Worm (Caenorhabditis elegans): Measurements from ENCODE around the gene pqn-31.

The pqn-31 gene

ce11 chrV:9148151-9148550, 38.8 kb downstream of the pqn-31 start:
- TF ChIP-seq hmg-4 (GFP tag; optimal IDR thresholded peaks at IDR 0.05) (no peak), hmbx-1 (tag; optimal IDR thresholded peaks at IDR 0.05) (no peak), flt-1 (GFP tag; IDR thresholded peaks at IDR 0.05) (no peak), tbx-11 (GFP tag; IDR thresholded peaks at IDR 0.05) (no peak), scrt-1 (GFP tag; IDR thresholded peaks at IDR 0.05) (no peak), ama-1 (optimal IDR thresholded peaks at IDR 0.05) (no peak)

DNA sequence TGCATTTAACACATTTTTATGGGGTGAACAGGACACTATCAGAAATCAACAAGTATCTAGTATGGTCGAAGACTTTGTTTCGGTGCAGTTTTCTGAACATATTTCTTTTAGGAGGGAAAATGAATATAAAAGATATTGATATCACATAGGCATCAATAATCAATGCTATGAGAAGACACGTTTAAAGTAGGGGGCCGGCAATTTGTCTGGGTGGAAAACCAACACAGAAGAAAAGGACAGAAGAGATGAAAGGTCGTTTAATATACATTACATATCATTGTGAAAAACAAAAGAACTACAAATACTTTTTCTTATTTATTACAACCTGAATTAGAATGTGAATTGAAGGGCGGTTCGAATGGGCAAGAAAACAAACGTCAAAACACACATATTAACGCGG, 43.0 kb downstream of the pqn-31 start:
- TF ChIP-seq hnd-1 (tag; optimal IDR thresholded peaks at IDR 0.05) (no peak), flt-1 (GFP tag; IDR thresholded peaks at IDR 0.05) (no peak), ceh-36 (tag; optimal IDR thresholded peaks at IDR 0.05) (no peak), ets-7 (tag; optimal IDR thresholded peaks at IDR 0.05) (no peak), tbx-37 (GFP tag; conservative IDR thresholded peaks at IDR 0.05) (no peak), F13C5.2 (tag; optimal IDR thresholded peaks at IDR 0.05) (no peak), hmbx-1 (tag; optimal IDR thresholded peaks at IDR 0.05) (no peak), scrt-1 (GFP tag; IDR thresholded peaks at IDR 0.05) (no peak), hmg-4 (GFP tag; optimal IDR thresholded peaks at IDR 0.05) (no peak), aly-1 (tag; optimal IDR thresholded peaks at IDR 0.05) (no peak), ceh-13 (GFP tag; optimal IDR thresholded peaks at IDR 0.05) (no peak), ama-1 (optimal IDR thresholded peaks at IDR 0.05) (no peak), B0310.2 (tag; optimal IDR thresholded peaks at IDR 0.05) (no peak), tra-4 (tag; optimal IDR thresholded peaks at IDR 0.05) (no peak), sea-1 (GFP tag; conservative IDR thresholded peaks at IDR 0.05) (no peak), pes-1 (GFP tag; IDR thresholded peaks at IDR 0.05) (no peak), tbx-11 (GFP tag; IDR thresholded peaks at IDR 0.05) (no peak)

- no peak for TF ChIP-seq F13C5.2 (tag; optimal IDR thresholded peaks at IDR 0.05)
- TF ChIP-seq sea-1 (GFP tag; conservative IDR thresholded peaks at IDR 0.05) = no peak
- TF ChIP-seq scrt-1 (GFP tag; IDR thresholded peaks at IDR 0.05) = no peak
- TF ChIP-seq hmg-4 (GFP tag; optimal IDR thresholded peaks at IDR 0.05) = no peak
- TF ChIP-seq aly-1 (tag; optimal IDR thresholded peaks at IDR 0.05) = no peak
Measured at ce11 chrV:9154772-9155171, 45.4 kb downstream of the pqn-31 start, which contains the start of gene B0222.5. TSS of gene B0222.5 (minus strand) at chrV:9154872.

ce11 chrV:9155616-9156015, 46.2 kb downstream of the pqn-31 start:
- TF ChIP-seq F13C5.2 (tag; optimal IDR thresholded peaks at IDR 0.05) (no peak), pes-1 (GFP tag; IDR thresholded peaks at IDR 0.05) (no peak), flt-1 (GFP tag; IDR thresholded peaks at IDR 0.05) (no peak), tra-4 (tag; optimal IDR thresholded peaks at IDR 0.05) (no peak), ama-1 (optimal IDR thresholded peaks at IDR 0.05) (no peak), tbx-11 (GFP tag; IDR thresholded peaks at IDR 0.05) (no peak), hmbx-1 (tag; optimal IDR thresholded peaks at IDR 0.05) (no peak), hnd-1 (tag; optimal IDR thresholded peaks at IDR 0.05) (no peak), tbx-37 (GFP tag; conservative IDR thresholded peaks at IDR 0.05) (no peak), sea-1 (GFP tag; conservative IDR thresholded peaks at IDR 0.05) (no peak), ets-7 (tag; optimal IDR thresholded peaks at IDR 0.05) (no peak), aly-1 (tag; optimal IDR thresholded peaks at IDR 0.05) (no peak), ceh-13 (GFP tag; optimal IDR thresholded peaks at IDR 0.05) (no peak), scrt-1 (GFP tag; IDR thresholded peaks at IDR 0.05) (no peak), ceh-36 (tag; optimal IDR thresholded peaks at IDR 0.05) (no peak)

DNA sequence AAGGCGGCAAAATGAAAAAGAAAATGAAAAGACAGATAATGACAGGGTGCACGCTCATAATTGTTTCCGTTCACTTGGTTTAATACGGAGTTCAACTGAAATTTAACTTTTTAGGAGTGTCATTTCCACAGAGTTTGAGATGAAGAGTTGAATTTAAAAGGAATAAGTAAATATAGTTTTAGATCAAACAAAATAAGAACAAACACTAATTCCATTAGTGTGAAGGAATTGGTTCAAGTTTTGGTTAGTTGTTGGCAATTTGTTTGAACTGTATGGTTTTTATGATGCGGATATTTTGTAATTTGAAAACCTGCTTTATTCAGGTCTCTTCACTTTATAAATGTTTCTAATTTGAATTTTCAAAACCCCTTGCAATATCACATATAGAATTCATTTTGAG, 47.3 kb downstream of the pqn-31 start, which contains the start of gene B0222.15:
Gene B0222.15, minus strand, starts transcription at position 101 of the 400 bp plus-strand sequence.
- TF ChIP-seq hmg-4 (GFP tag; optimal IDR thresholded peaks at IDR 0.05) (no peak), ceh-36 (tag; optimal IDR thresholded peaks at IDR 0.05) (no peak), sea-1 (GFP tag; conservative IDR thresholded peaks at IDR 0.05) (no peak), scrt-1 (GFP tag; IDR thresholded peaks at IDR 0.05) (no peak), F13C5.2 (tag; optimal IDR thresholded peaks at IDR 0.05) (no peak), tra-4 (tag; optimal IDR thresholded peaks at IDR 0.05) (no peak), flt-1 (GFP tag; IDR thresholded peaks at IDR 0.05) (no peak), tbx-37 (GFP tag; conservative IDR thresholded peaks at IDR 0.05) (no peak), B0310.2 (tag; optimal IDR thresholded peaks at IDR 0.05) (no peak), pes-1 (GFP tag; IDR thresholded peaks at IDR 0.05) (no peak)

- no peak for TF ChIP-seq hnd-1 (tag; optimal IDR thresholded peaks at IDR 0.05)
- TF ChIP-seq tbx-37 (GFP tag; conservative IDR thresholded peaks at IDR 0.05) = no peak
- no peak for TF ChIP-seq scrt-1 (GFP tag; IDR thresholded peaks at IDR 0.05)
- TF ChIP-seq ceh-13 (GFP tag; optimal IDR thresholded peaks at IDR 0.05) = no peak
- no peak for TF ChIP-seq ceh-36 (tag; optimal IDR thresholded peaks at IDR 0.05)
- TF ChIP-seq tbx-11 (GFP tag; IDR thresholded peaks at IDR 0.05) = no peak
- TF ChIP-seq hmg-4 (GFP tag; optimal IDR thresholded peaks at IDR 0.05) = no peak
- no peak for TF ChIP-seq ets-7 (tag; optimal IDR thresholded peaks at IDR 0.05)
- no peak for TF ChIP-seq hmbx-1 (tag; optimal IDR thresholded peaks at IDR 0.05)
Measured at ce11 chrV:9157597-9157996, 48.2 kb downstream of the pqn-31 start.

DNA sequence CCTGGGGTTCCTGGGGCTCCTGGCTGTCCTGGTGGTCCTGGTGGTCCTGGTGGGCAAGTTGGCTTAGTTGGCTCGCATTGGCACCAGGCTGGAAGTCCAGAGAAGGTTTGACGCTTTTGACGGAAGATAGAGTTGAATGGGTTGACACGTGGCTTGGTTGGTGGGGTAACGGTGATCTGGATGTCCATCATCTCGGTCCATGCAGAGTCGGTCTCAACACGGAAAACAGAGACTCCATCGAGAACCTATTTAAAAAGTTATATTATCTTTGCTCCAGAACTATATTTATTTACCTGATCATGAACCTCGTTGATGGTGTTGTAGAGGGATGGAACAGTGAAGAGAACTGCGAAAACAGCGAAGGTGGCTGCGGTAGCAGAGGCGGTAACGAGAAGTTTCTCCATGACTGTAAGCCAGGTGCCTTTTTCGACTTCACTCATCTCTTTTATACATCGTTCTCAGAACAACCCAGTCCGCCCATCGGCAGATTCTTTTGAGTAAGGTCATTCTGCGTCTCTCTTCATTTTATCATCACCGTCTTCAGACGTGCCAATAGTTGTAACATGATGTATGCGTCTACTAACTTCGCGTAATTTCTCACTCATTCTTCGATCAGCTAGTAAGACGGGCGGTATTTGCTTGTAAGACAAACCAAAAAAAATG, 51.0 kb downstream of the pqn-31 start, which contains the start of gene col-144:
Gene col-144, minus strand, starts transcription at position 419 of the 663 bp plus-strand sequence.
- no peak for TF ChIP-seq tbx-37 (GFP tag; conservative IDR thresholded peaks at IDR 0.05)
- no peak for TF ChIP-seq B0310.2 (tag; optimal IDR thresholded peaks at IDR 0.05)
- no peak for TF ChIP-seq tbx-11 (GFP tag; IDR thresholded peaks at IDR 0.05)
- no peak for TF ChIP-seq ets-7 (tag; optimal IDR thresholded peaks at IDR 0.05)
- no peak for TF ChIP-seq sea-1 (GFP tag; conservative IDR thresholded peaks at IDR 0.05)
- no peak for TF ChIP-seq flt-1 (GFP tag; IDR thresholded peaks at IDR 0.05)
- TF ChIP-seq aly-1 (tag; optimal IDR thresholded peaks at IDR 0.05) = no peak
- TF ChIP-seq ceh-36 (tag; optimal IDR thresholded peaks at IDR 0.05) = no peak
- TF ChIP-seq tra-4 (tag; optimal IDR thresholded peaks at IDR 0.05) = no peak
- no peak for TF ChIP-seq hnd-1 (tag; optimal IDR thresholded peaks at IDR 0.05)
- TF ChIP-seq F13C5.2 (tag; optimal IDR thresholded peaks at IDR 0.05) = no peak
- TF ChIP-seq hmbx-1 (tag; optimal IDR thresholded peaks at IDR 0.05) = no peak
- TF ChIP-seq ceh-13 (GFP tag; optimal IDR thresholded peaks at IDR 0.05) = no peak
- TF ChIP-seq ama-1 (optimal IDR thresholded peaks at IDR 0.05) = no peak
- TF ChIP-seq pes-1 (GFP tag; IDR thresholded peaks at IDR 0.05) = no peak

All from whole organism, early embryonic.